Fruit fly (Drosophila melanogaster) whole organism, adult: ENCODE measurements around the gene SA1.
A peak's percentile ranks its signal among the peaks of the same experiment; 100 is the strongest.

Source experiments
- CG1620 ChIP-seq: fragments of 200-800 bp; sonication (Bioruptor generic); optimal IDR thresholded peaks from 2 replicates; lab custom pipeline; 2016; ENCODE audit warnings: missing biosample characterization, missing genetic modification characterization
- CG33017 ChIP-seq: fragments of 200-800 bp; sonication (Bioruptor generic); optimal IDR thresholded peaks from 2 replicates; lab custom pipeline; 2018; ENCODE audit warnings: missing biosample characterization, mild to moderate bottlenecking, missing genetic modification characterization, moderate library complexity
- CG7101 ChIP-seq: fragments of 200-800 bp; sonication (Bioruptor generic); optimal IDR thresholded peaks from 2 replicates; lab custom pipeline; 2018; ENCODE audit warnings: missing biosample characterization, mild to moderate bottlenecking, missing genetic modification characterization, moderate library complexity
- cnc ChIP-seq, 2 experiments: fragments of >200 bp; optimal IDR thresholded peaks; 2 replicates each; lab custom pipeline; 2017
- pad ChIP-seq: fragments of 200-800 bp; sonication (Bioruptor generic); optimal IDR thresholded peaks from 3 replicates; lab custom pipeline; 2017; ENCODE audit warnings: missing biosample characterization, missing genetic modification characterization, mild to moderate bottlenecking, moderate library complexity, missing genetic modification reagents

DNA sequence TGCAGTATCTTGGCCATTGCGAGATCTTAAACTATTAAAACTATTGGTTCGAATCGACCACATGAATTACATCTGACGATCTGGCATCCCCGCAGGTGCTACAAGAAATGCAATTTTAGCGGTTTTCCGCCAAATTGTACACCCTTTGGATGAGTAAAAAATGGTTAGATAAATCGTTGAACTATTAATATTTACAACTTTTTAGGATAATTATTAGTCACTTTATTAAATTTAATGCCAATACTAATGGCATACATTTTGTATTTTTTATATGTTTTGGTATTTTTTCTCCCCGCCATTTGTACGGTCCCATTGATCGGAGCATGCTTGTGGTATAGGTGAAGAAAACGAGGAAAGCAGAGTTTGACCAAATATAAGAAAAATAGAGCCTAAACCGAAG lies 42.5 kb upstream of the SA1 start, which contains the start of the genes Polr1F and Rat1:
- TF ChIP-seq CG1620 (peak; percentile 25), CG33017 (tag; lab: Kevin White, UChicago) (no peak), pad (GFP tag; lab: Kevin White, UChicago) (no peak), cnc (optimal IDR thresholded peaks at IDR 0.05; lab: Kevin White, UChicago) (no peak), CG7101 (no peak)
